Worm (Caenorhabditis elegans): ENCODE results near the gene C01G6.2.

DNA sequence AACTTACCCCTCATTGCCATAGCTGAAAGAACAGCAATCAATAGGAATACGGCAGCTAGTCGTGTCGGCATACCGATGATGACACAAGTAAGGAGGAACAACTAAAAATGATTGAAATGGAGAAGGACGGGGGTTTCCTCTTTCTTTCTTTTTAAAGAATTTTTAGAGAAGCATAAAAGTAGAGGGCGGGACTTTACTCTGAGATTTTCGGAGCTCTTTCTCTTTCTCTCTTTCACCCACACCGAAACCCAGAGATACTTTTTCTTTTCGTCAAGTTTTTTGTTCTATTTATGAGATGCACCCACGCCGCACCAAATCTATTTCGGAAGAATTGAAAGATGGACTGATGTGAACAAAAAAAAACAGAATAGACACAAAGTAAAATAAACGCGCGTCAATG, 20.2 kb upstream of the C01G6.2 start, which contains the start of gene T26C5.5:
- TF ChIP-seq arid-1 (GFP tag; conservative IDR thresholded peaks at IDR 0.05) (no peak), pha-4 (GFP tag; IDR thresholded peaks at IDR 0.05) (no peak), pha-4 (tag; optimal IDR thresholded peaks at IDR 0.05) (no peak), unc-62 (GFP tag; optimal IDR thresholded peaks at IDR 0.05 in 1 of 2) (no peak), unc-62 (tag; optimal IDR thresholded peaks at IDR 0.05) (no peak), fkh-10 (GFP tag; optimal IDR thresholded peaks at IDR 0.05) (no peak), Y75B8A.6 (GFP tag; IDR thresholded peaks at IDR 0.05) (no peak), mxl-3 (GFP tag; optimal IDR thresholded peaks at IDR 0.05) (no peak)
